Worm (Caenorhabditis elegans): ENCODE measurements around the gene grd-3.

- no peak for TF ChIP-seq sea-1 (GFP tag; conservative IDR thresholded peaks at IDR 0.05)
- TF ChIP-seq tbx-37 (GFP tag; conservative IDR thresholded peaks at IDR 0.05), result no peak
Measured at ce11 chrIV:3422516-3422915, 16.9 kb upstream of the grd-3 start, which contains the start of gene C04C3.6.

Measured in whole organism, early embryonic.